Worm (Caenorhabditis elegans): Measurements from ENCODE around the gene skat-1.

The skat-1 gene

ce11 chrIII:8983811-8984210 is 12.8 kb downstream of the skat-1 start:
- TF ChIP-seq drap-1 (GFP tag; optimal IDR thresholded peaks at IDR 0.05) = no peak
- TF ChIP-seq unc-39 (tag; optimal IDR thresholded peaks at IDR 0.05) = no peak
- no peak for TF ChIP-seq blmp-1 (tag; optimal IDR thresholded peaks at IDR 0.05)
- no peak for TF ChIP-seq zip-8 (tag; optimal IDR thresholded peaks at IDR 0.05)
- no peak for TF ChIP-seq nhr-12 (tag; optimal IDR thresholded peaks at IDR 0.05)
- TF ChIP-seq ceh-39 (tag; optimal IDR thresholded peaks at IDR 0.05) = no peak
- TF ChIP-seq snpc-4 (tag; optimal IDR thresholded peaks at IDR 0.05) = no peak

ce11 chrIII:8983135-8983534 is 13.5 kb downstream of the skat-1 start:
- TF ChIP-seq elt-1 (tag; optimal IDR thresholded peaks at IDR 0.05; ENCODE audit: borderline replicate concordance, insufficient read depth) (no peak), cnd-1 (tag; optimal IDR thresholded peaks at IDR 0.05) (no peak), M03D4.4 (tag; optimal IDR thresholded peaks at IDR 0.05) (no peak), snpc-4 (tag; optimal IDR thresholded peaks at IDR 0.05) (no peak), unc-120 (tag; optimal IDR thresholded peaks at IDR 0.05; ENCODE audit: poor library complexity, severe bottlenecking) (no peak), lin-13 (tag; optimal IDR thresholded peaks at IDR 0.05) (no peak), sem-2 (GFP tag; optimal IDR thresholded peaks at IDR 0.05) (no peak), drap-1 (GFP tag; optimal IDR thresholded peaks at IDR 0.05) (no peak)

- TF ChIP-seq mep-1 (tag; optimal IDR thresholded peaks at IDR 0.05) (no peak), snpc-4 (tag; optimal IDR thresholded peaks at IDR 0.05) (no peak), nhr-2 (tag; optimal IDR thresholded peaks at IDR 0.05) (no peak), ham-2 (GFP tag; optimal IDR thresholded peaks at IDR 0.05) (no peak), ceh-39 (tag; optimal IDR thresholded peaks at IDR 0.05) (no peak), lsy-2 (tag; optimal IDR thresholded peaks at IDR 0.05) (peak; percentile 29), ceh-83 (GFP tag; optimal IDR thresholded peaks at IDR 0.05) (no peak), ces-1 (GFP tag; optimal IDR thresholded peaks at IDR 0.05) (peak; percentile 97), mls-2 (tag; optimal IDR thresholded peaks at IDR 0.05) (no peak), zip-8 (tag; optimal IDR thresholded peaks at IDR 0.05) (no peak), nhr-76 (tag; optimal IDR thresholded peaks at IDR 0.05) (no peak)
Measured at ce11 chrIII:8981847-8982479, 14.6 kb downstream of the skat-1 start, which contains the start of gene pde-2. TSS of gene pde-2 (minus strand) at chrIII:8981897.

- TF ChIP-seq lin-32 (GFP tag; optimal IDR thresholded peaks at IDR 0.05) = no peak
- no peak for TF ChIP-seq unc-62 (GFP tag; optimal IDR thresholded peaks at IDR 0.05)
- TF ChIP-seq nhr-2 (tag; optimal IDR thresholded peaks at IDR 0.05) = no peak
- TF ChIP-seq bed-3 (GFP tag; optimal IDR thresholded peaks at IDR 0.05) = no peak
- TF ChIP-seq flh-1 (GFP tag; optimal IDR thresholded peaks at IDR 0.05) = no peak
Measured at ce11 chrIII:8980892-8981291, 15.7 kb downstream of the skat-1 start.

ce11 chrIII:8978512-8979352 is 17.9 kb downstream of the skat-1 start:
- TF ChIP-seq mep-1 (tag; optimal IDR thresholded peaks at IDR 0.05) (no peak), zip-8 (tag; optimal IDR thresholded peaks at IDR 0.05) (no peak), elt-3 (tag; optimal IDR thresholded peaks at IDR 0.05) (no peak), mab-5 (tag; optimal IDR thresholded peaks at IDR 0.05) (no peak), ham-2 (GFP tag; optimal IDR thresholded peaks at IDR 0.05) (no peak), lin-13 (tag; optimal IDR thresholded peaks at IDR 0.05) (no peak), nhr-28 (tag; optimal IDR thresholded peaks at IDR 0.05) (no peak), sptf-1 (tag; optimal IDR thresholded peaks at IDR 0.05) (no peak), bed-3 (GFP tag; optimal IDR thresholded peaks at IDR 0.05) (no peak), unc-39 (tag; optimal IDR thresholded peaks at IDR 0.05) (no peak), nhr-76 (tag; optimal IDR thresholded peaks at IDR 0.05) (no peak), snpc-4 (tag; optimal IDR thresholded peaks at IDR 0.05) (no peak)

ce11 chrIII:8974835-8975234 is 21.8 kb downstream of the skat-1 start:
- no peak for TF ChIP-seq elt-1 (tag; optimal IDR thresholded peaks at IDR 0.05; ENCODE audit: borderline replicate concordance, insufficient read depth)
- no peak for TF ChIP-seq blmp-1 (tag; optimal IDR thresholded peaks at IDR 0.05)
- TF ChIP-seq mab-5 (tag; optimal IDR thresholded peaks at IDR 0.05) = no peak
- TF ChIP-seq nhr-76 (tag; optimal IDR thresholded peaks at IDR 0.05) = no peak
- no peak for TF ChIP-seq unc-120 (tag; optimal IDR thresholded peaks at IDR 0.05; ENCODE audit: poor library complexity, severe bottlenecking)
- TF ChIP-seq tbx-8 (GFP tag; optimal IDR thresholded peaks at IDR 0.05) = no peak
- no peak for TF ChIP-seq ztf-11 (tag; optimal IDR thresholded peaks at IDR 0.05)
- TF ChIP-seq sem-2 (GFP tag; optimal IDR thresholded peaks at IDR 0.05) = no peak
- TF ChIP-seq ceh-83 (GFP tag; optimal IDR thresholded peaks at IDR 0.05) = no peak
- TF ChIP-seq pha-4 (tag; optimal IDR thresholded peaks at IDR 0.05) = no peak
- TF ChIP-seq ceh-43 (GFP tag; optimal IDR thresholded peaks at IDR 0.05) = no peak
- TF ChIP-seq bed-3 (GFP tag; optimal IDR thresholded peaks at IDR 0.05) = no peak
